Worm (Caenorhabditis elegans): ENCODE data around the gene madf-11.
A peak's percentile ranks its signal among the peaks of the same experiment; 100 is the strongest.
"Not testable (repeated sequence)": the region's sequence is repeated elsewhere in the genome, so short reads cannot be mapped to it uniquely, and the experiment has no call there.

Gene madf-11

ce11 chrIII:5639893-5640292 lies 36.6 kb upstream of the madf-11 start:
- no peak for TF ChIP-seq nfya-2 (GFP tag; IDR thresholded peaks at IDR 0.05)
- no peak for TF ChIP-seq B0035.1 (tag; optimal IDR thresholded peaks at IDR 0.05)
- no peak for TF ChIP-seq ama-1 (optimal IDR thresholded peaks at IDR 0.05)
- TF ChIP-seq ama-1 (GFP tag; optimal IDR thresholded peaks at IDR 0.05), result no peak
- no peak for TF ChIP-seq hmg-20 (GFP tag; IDR thresholded peaks at IDR 0.05)
- no peak for TF ChIP-seq ceh-100 (GFP tag; IDR thresholded peaks at IDR 0.05)
- no peak for TF ChIP-seq ceh-27 (GFP tag; optimal IDR thresholded peaks at IDR 0.05)
- TF ChIP-seq C17E4.6 (GFP tag; IDR thresholded peaks at IDR 0.05), result no peak
- no peak for TF ChIP-seq ceh-79 (tag; optimal IDR thresholded peaks at IDR 0.05)
- peak; percentile 52; the same call in 1 of the 2 replicates for TF ChIP-seq hmg-1.2 (GFP tag; IDR thresholded peaks at IDR 0.05)
- no peak for TF ChIP-seq F57C9.4 (tag; optimal IDR thresholded peaks at IDR 0.05)
- TF ChIP-seq Y53F4B.3 (GFP tag; IDR thresholded peaks at IDR 0.05), result no peak
- TF ChIP-seq hlh-12 (tag; optimal IDR thresholded peaks at IDR 0.05), result no peak
- no peak for TF ChIP-seq ztf-28 (GFP tag; IDR thresholded peaks at IDR 0.05)
- no peak for TF ChIP-seq cebp-1 (GFP tag; IDR thresholded peaks at IDR 0.05)
- TF ChIP-seq cebp-1 (tag; optimal IDR thresholded peaks at IDR 0.05), result peak; percentile 6
- no peak for TF ChIP-seq snpc-4 (GFP tag; optimal IDR thresholded peaks at IDR 0.05)
- TF ChIP-seq snpc-4 (tag; optimal IDR thresholded peaks at IDR 0.05), result peak in 1 of 4 experiments; percentile 59
- no peak for TF ChIP-seq die-1 (tag; optimal IDR thresholded peaks at IDR 0.05)
- TF ChIP-seq nhr-120 (GFP tag; IDR thresholded peaks at IDR 0.05), result no peak
- TF ChIP-seq tbp1 (GFP tag; optimal IDR thresholded peaks at IDR 0.05), result no peak
- no peak for TF ChIP-seq fkh-3 (tag; optimal IDR thresholded peaks at IDR 0.05)
- no peak for TF ChIP-seq ztf-26 (tag; optimal IDR thresholded peaks at IDR 0.05)
- no peak for TF ChIP-seq mxl-1 (tag; optimal IDR thresholded peaks at IDR 0.05)
- no peak for TF ChIP-seq lsy-27 (tag; optimal IDR thresholded peaks at IDR 0.05; ENCODE audit: borderline replicate concordance, insufficient read depth)

DNA sequence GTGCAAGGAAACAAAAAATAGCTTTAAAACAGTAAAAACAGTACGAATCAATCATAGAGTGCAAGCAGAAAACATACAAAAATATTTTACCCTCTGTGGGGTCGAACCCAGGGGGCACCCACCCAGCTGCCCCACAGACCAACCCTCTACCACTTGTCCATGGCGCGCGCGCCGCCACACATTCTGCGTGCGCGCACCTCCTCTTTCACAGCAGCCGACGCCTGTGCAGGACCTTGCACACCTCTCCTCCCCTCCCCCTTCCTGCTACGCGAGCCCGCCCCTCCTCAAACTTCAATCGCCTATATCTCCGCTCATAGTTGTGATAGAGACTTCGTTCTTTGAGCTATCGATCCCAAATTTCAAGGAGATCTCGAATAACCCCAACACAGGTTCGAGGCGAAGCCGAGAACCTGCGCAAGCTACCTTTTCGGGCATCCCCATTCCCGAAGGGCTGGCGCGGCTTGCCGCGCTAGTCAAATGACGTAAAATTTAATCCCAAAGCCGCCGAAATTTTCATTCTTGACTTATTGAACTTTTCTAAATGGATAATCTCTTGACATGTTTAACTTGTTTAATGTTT lies 34.1 kb upstream of the madf-11 start:
- TF ChIP-seq D2030.7 (GFP tag; IDR thresholded peaks at IDR 0.05) (peak; percentile 98), tbp1 (GFP tag; optimal IDR thresholded peaks at IDR 0.05) (peak; percentile 72), ceh-100 (GFP tag; IDR thresholded peaks at IDR 0.05) (peak; percentile 73), F33H1.4 (GFP tag; IDR thresholded peaks at IDR 0.05) (peak; percentile 87), ztf-25 (GFP tag; IDR thresholded peaks at IDR 0.05) (peak; percentile 71; the same call in 1 of the 2 replicates), lsl-1 (GFP tag; optimal IDR thresholded peaks at IDR 0.05) (peak; percentile 53), ceh-40 (GFP tag; IDR thresholded peaks at IDR 0.05) (peak; percentile 77; the same call in 1 of the 2 replicates), bed-2 (GFP tag; IDR thresholded peaks at IDR 0.05) (peak; percentile 73; the same call in 1 of the 2 replicates), attf-6 (GFP tag; IDR thresholded peaks at IDR 0.05) (peak; percentile 90), attf-3 (GFP tag; conservative IDR thresholded peaks at IDR 0.05) (peak; percentile 79), Y95B8A.8 (GFP tag; IDR thresholded peaks at IDR 0.05) (peak; percentile 91), ceh-91 (GFP tag; IDR thresholded peaks at IDR 0.05) (peak; percentile 82), madf-3 (GFP tag; IDR thresholded peaks at IDR 0.05) (0 out of 2 replicates have a peak, but pooled peaks have one; percentile 40), dox-1 (GFP tag; IDR thresholded peaks at IDR 0.05) (peak; percentile 96), F39B2.1 (GFP tag; IDR thresholded peaks at IDR 0.05) (peak; percentile 91; the same call in 1 of the 2 replicates), lin-26 (GFP tag; IDR thresholded peaks at IDR 0.05) (peak; percentile 86), madf-8 (GFP tag; conservative IDR thresholded peaks at IDR 0.05) (peak; percentile 91), nfyb-1 (GFP tag; IDR thresholded peaks at IDR 0.05) (peak; percentile 90), hsf-1 (GFP tag; IDR thresholded peaks at IDR 0.05) (peak; percentile 81), Y53G8AR.9 (GFP tag; conservative IDR thresholded peaks at IDR 0.05) (peak; percentile 87), madf-6 (GFP tag; IDR thresholded peaks at IDR 0.05) (peak; percentile 95), mcd-1 (GFP tag; IDR thresholded peaks at IDR 0.05) (peak; percentile 90), cebp-1 (GFP tag; IDR thresholded peaks at IDR 0.05) (0 out of 2 replicates have a peak, but pooled peaks have one; percentile 10), lir-1 (GFP tag; conservative IDR thresholded peaks at IDR 0.05) (peak; percentile 50; the same call in 1 of the 2 replicates), egrh-3 (GFP tag; IDR thresholded peaks at IDR 0.05) (peak; percentile 100), ztf-28 (GFP tag; IDR thresholded peaks at IDR 0.05) (peak; percentile 81), C17E4.6 (GFP tag; IDR thresholded peaks at IDR 0.05) (peak; percentile 85), snpc-4 (GFP tag; optimal IDR thresholded peaks at IDR 0.05) (peak; percentile 23), snpc-4 (tag; optimal IDR thresholded peaks at IDR 0.05) (peak in 3 of 4 experiments; percentile 67 to 92 (median 81))
- TF ChIP-seq cebp-1 (tag; optimal IDR thresholded peaks at IDR 0.05), result not testable (repeated sequence)

Measured in whole organism, young adult.